Fruit fly (Drosophila melanogaster) whole organism, pupa: ENCODE data around the gene Alg7.

Experiments
- CG12605 ChIP-seq: fragments of 200-800 bp; sonication (Bioruptor generic); IDR thresholded peaks from 2 replicates; pipeline ENCODE4 v1.3.6; 2022; ENCODE audit warnings: missing biosample characterization, missing genetic modification characterization
- CG13204 ChIP-seq: fragments of 200-800 bp; sonication (Bioruptor generic); optimal IDR thresholded peaks from 2 replicates; lab custom pipeline; 2018; ENCODE audit warnings: missing biosample characterization, mild to moderate bottlenecking, missing genetic modification characterization, moderate library complexity
- CG14655 ChIP-seq: fragments of 200-800 bp; sonication (Bioruptor generic); optimal IDR thresholded peaks from 3 replicates; lab custom pipeline; 2017; ENCODE audit warnings: mild to moderate bottlenecking, missing biosample characterization, missing genetic modification reagents, missing genetic modification characterization
- CG32121 ChIP-seq: fragments of 200-800 bp; sonication (Bioruptor generic); IDR thresholded peaks from 2 replicates; pipeline ENCODE4 v1.3.6; 2022; ENCODE audit warnings: missing biosample characterization, missing genetic modification characterization
- CG34367 ChIP-seq: fragments of 200-800 bp; sonication (Bioruptor generic); optimal IDR thresholded peaks from 2 replicates; lab custom pipeline; 2018; ENCODE audit warnings: missing biosample characterization, mild to moderate bottlenecking, missing genetic modification characterization
- CG4496 ChIP-seq: fragments of 200-800 bp; sonication (Bioruptor generic); IDR thresholded peaks from 3 replicates; pipeline ENCODE4 v1.3.6; 2022; ENCODE audit warnings: missing biosample characterization, missing genetic modification characterization
- CG8301 ChIP-seq: fragments of 200-800 bp; sonication (Bioruptor generic); optimal IDR thresholded peaks from 2 replicates; lab custom pipeline; 2018; ENCODE audit warnings: missing biosample characterization, mild to moderate bottlenecking, missing genetic modification characterization
- CG9948 ChIP-seq: fragments of 200-800 bp; sonication (Bioruptor generic); optimal IDR thresholded peaks from 2 replicates; lab custom pipeline; 2018; ENCODE audit warnings: missing biosample characterization, mild to moderate bottlenecking, missing genetic modification characterization, moderate library complexity
- EcR ChIP-seq: fragments of 200-800 bp; sonication (Bioruptor generic); optimal IDR thresholded peaks from 3 replicates; lab custom pipeline; 2019; ENCODE audit warnings: missing biosample characterization, missing genetic modification characterization, mild to moderate bottlenecking, moderate library complexity, missing genetic modification reagents
- Pif1A ChIP-seq: fragments of 200-800 bp; sonication (Bioruptor generic); optimal IDR thresholded peaks from 3 replicates; lab custom pipeline; 2016; ENCODE audit warnings: missing biosample characterization, missing genetic modification characterization
- Snoo ChIP-seq: fragments of 200-800 bp; sonication (Bioruptor generic); optimal IDR thresholded peaks from 3 replicates; lab custom pipeline; 2017; ENCODE audit warnings: missing biosample characterization, mild to moderate bottlenecking, missing genetic modification characterization, inconsistent platforms
- gl ChIP-seq: fragments of 200-800 bp; sonication (Bioruptor generic); optimal IDR thresholded peaks from 2 replicates; lab custom pipeline; 2018; ENCODE audit warnings: missing biosample characterization, mild to moderate bottlenecking, missing genetic modification characterization
- rn ChIP-seq: fragments of 200-800 bp; sonication (Bioruptor generic); IDR thresholded peaks from 2 replicates; pipeline ENCODE4 v1.3.6; 2022; ENCODE audit warnings: missing biosample characterization, missing genetic modification characterization

- TF ChIP-seq CG13204 (GFP tag; lab: Kevin White, UChicago): no peak
- TF ChIP-seq gl (tag; lab: Kevin White, UChicago): no peak
- TF ChIP-seq CG32121: no peak
- peak; percentile 25; the same call in 2 of the 3 replicates for TF ChIP-seq CG4496 (GFP tag; lab: Robert Waterston, UW)
- TF ChIP-seq rn (GFP tag; lab: Robert Waterston, UW): no peak
- TF ChIP-seq CG8301 (tag; lab: Kevin White, UChicago): no peak
- TF ChIP-seq CG34367 (tag; lab: Kevin White, UChicago): no peak
- TF ChIP-seq Snoo (tag; lab: Kevin White, UChicago): peak; percentile 6
- no peak for TF ChIP-seq EcR
- no peak for TF ChIP-seq CG9948
- TF ChIP-seq CG12605 (GFP tag; lab: Robert Waterston, UW): no peak
- TF ChIP-seq Pif1A: peak; percentile 29
- TF ChIP-seq CG14655 (GFP tag; lab: Kevin White, UChicago): no peak
Observed at dm6 chr2L:13157903-13158302, 21.1 kb upstream of the Alg7 start.
